Fruit fly (Drosophila melanogaster): Measurements from ENCODE around the gene CG31908.

The CG31908 gene

DNA sequence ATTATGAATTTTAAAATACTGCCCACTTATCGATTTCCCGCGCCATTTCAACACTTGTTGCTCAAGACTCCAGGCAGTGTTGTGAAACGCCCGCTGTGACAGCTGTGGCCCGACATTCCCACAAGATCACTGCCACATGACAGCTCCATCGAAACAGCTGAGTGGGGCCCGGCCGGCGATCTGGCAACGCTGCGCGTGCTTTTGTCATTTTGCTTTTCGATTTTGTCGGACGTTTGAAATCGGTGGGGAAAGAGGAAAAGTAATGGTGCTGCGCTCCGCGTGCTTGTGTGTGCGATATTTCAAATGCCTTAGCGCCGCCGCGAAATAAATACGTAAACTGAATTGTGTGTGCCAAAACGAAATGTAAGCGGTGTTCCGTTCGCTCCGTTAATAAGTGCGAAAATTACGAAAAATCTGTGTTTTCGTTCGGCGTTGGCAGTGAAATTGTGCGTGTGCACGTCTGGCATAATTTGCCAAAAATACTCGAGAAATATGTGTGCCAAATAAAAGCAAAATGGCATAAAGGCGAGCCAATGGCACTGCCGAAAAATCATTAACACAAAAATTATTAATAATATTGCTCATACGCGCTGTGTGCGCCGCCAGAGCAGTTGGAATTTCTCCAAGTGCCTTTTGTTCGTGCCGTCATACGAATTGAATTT lies 15.1 kb upstream of the CG31908 start:
- TF ChIP-seq Hnf4 (GFP tag; optimal IDR thresholded peaks at IDR 0.05) (peak; percentile 69), CrebA (GFP tag; optimal IDR thresholded peaks at IDR 0.05; ENCODE audit: borderline replicate concordance) (no peak), rgr (GFP tag; optimal IDR thresholded peaks at IDR 0.05) (peak; percentile 41), Vsx2 (GFP tag; optimal IDR thresholded peaks at IDR 0.05; ENCODE audit: partially characterized antibody) (no peak), jim (GFP tag; optimal IDR thresholded peaks at IDR 0.05) (peak; percentile 25), fru (GFP tag; optimal IDR thresholded peaks at IDR 0.05) (peak; percentile 73), Hr78 (GFP tag; optimal IDR thresholded peaks at IDR 0.05) (no peak), Dif (GFP tag; optimal IDR thresholded peaks at IDR 0.05; ENCODE audit: partially characterized antibody) (peak; percentile 16), usp (GFP tag; optimal IDR thresholded peaks at IDR 0.05) (no peak), pan (optimal IDR thresholded peaks at IDR 0.05) (no peak), tai (GFP tag; optimal IDR thresholded peaks at IDR 0.05) (peak; percentile 13), N (GFP tag; optimal IDR thresholded peaks at IDR 0.05) (no peak), Dfd (GFP tag; optimal IDR thresholded peaks at IDR 0.05) (no peak), psq (GFP tag; optimal IDR thresholded peaks at IDR 0.05) (peak; percentile 40), dsf (GFP tag; optimal IDR thresholded peaks at IDR 0.05; ENCODE audit: borderline replicate concordance) (no peak), Hr83 (GFP tag; optimal IDR thresholded peaks at IDR 0.05; ENCODE audit: poor library complexity, severe bottlenecking) (peak; percentile 87), GATAd (GFP tag; optimal IDR thresholded peaks at IDR 0.05) (no peak), dl (GFP tag; optimal IDR thresholded peaks at IDR 0.05; ENCODE audit: insufficient read depth in 1 of 2, partially characterized antibody in 2 of 2) (no peak), CG9705 (GFP tag; optimal IDR thresholded peaks at IDR 0.05) (peak; percentile 23), foxo (GFP tag; optimal IDR thresholded peaks at IDR 0.05) (peak in 1 of 2 experiments; percentile 54), CG32264 (GFP tag; optimal IDR thresholded peaks at IDR 0.05) (no peak), Jra (GFP tag; optimal IDR thresholded peaks at IDR 0.05) (peak; percentile 27), br (GFP tag; optimal IDR thresholded peaks at IDR 0.05) (peak; percentile 72), Mio (GFP tag; optimal IDR thresholded peaks at IDR 0.05) (peak; percentile 6), Sp1 (GFP tag; optimal IDR thresholded peaks at IDR 0.05) (peak; percentile 59), dmrt93B (GFP tag; optimal IDR thresholded peaks at IDR 0.05) (no peak), ey (GFP tag; optimal IDR thresholded peaks at IDR 0.05) (peak; percentile 39), HLH106 (tag; optimal IDR thresholded peaks at IDR 0.05) (peak; percentile 38), h (GFP tag; optimal IDR thresholded peaks at IDR 0.05) (peak; percentile 49), brk (GFP tag; optimal IDR thresholded peaks at IDR 0.05) (peak; percentile 54), OdsH (GFP tag; optimal IDR thresholded peaks at IDR 0.05) (peak; percentile 58), Rel (GFP tag; optimal IDR thresholded peaks at IDR 0.05) (no peak), Rel (tag; optimal IDR thresholded peaks at IDR 0.05) (peak; percentile 62), sage (GFP tag; optimal IDR thresholded peaks at IDR 0.05) (no peak), Myc (optimal IDR thresholded peaks at IDR 0.05) (peak; percentile 54), woc (GFP tag; optimal IDR thresholded peaks at IDR 0.05) (no peak), sv (GFP tag; optimal IDR thresholded peaks at IDR 0.05) (peak; percentile 53), Abd-B (GFP tag; optimal IDR thresholded peaks at IDR 0.05) (no peak), lola (GFP tag; optimal IDR thresholded peaks at IDR 0.05) (peak; percentile 25)

DNA sequence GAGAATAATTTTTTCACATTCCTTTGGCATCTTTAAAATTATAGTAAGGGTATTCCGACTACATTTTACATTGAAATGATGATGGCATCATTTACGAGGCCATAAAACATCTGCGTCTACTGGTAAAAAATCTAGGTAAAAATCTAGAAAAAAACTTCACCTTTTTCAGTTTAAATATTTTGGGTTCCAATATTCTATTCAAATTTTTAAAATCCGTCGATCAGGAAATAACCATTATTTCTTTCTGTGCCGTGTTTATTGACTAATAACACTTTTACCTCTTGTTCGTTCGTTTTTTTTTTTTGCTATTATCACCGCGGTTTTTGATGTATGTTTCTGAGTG lies 12.1 kb upstream of the CG31908 start:
- TF ChIP-seq ey (GFP tag; optimal IDR thresholded peaks at IDR 0.05) (peak; percentile 88), Vsx2 (GFP tag; optimal IDR thresholded peaks at IDR 0.05; ENCODE audit: partially characterized antibody) (no peak), sv (GFP tag; optimal IDR thresholded peaks at IDR 0.05) (no peak), Dfd (GFP tag; optimal IDR thresholded peaks at IDR 0.05) (no peak), sage (GFP tag; optimal IDR thresholded peaks at IDR 0.05) (peak; percentile 33), brk (GFP tag; optimal IDR thresholded peaks at IDR 0.05) (peak; percentile 62), Jra (GFP tag; optimal IDR thresholded peaks at IDR 0.05) (peak; percentile 65), woc (GFP tag; optimal IDR thresholded peaks at IDR 0.05) (peak; percentile 20), dl (GFP tag; optimal IDR thresholded peaks at IDR 0.05; ENCODE audit: insufficient read depth in 1 of 2, partially characterized antibody in 2 of 2) (no peak), Rel (GFP tag; optimal IDR thresholded peaks at IDR 0.05) (no peak), Rel (tag; optimal IDR thresholded peaks at IDR 0.05) (no peak), rgr (GFP tag; optimal IDR thresholded peaks at IDR 0.05) (peak; percentile 76), Sp1 (GFP tag; optimal IDR thresholded peaks at IDR 0.05) (peak; percentile 85), psq (GFP tag; optimal IDR thresholded peaks at IDR 0.05) (peak; percentile 65), h (GFP tag; optimal IDR thresholded peaks at IDR 0.05) (peak; percentile 75), CrebA (GFP tag; optimal IDR thresholded peaks at IDR 0.05; ENCODE audit: borderline replicate concordance) (no peak), usp (GFP tag; optimal IDR thresholded peaks at IDR 0.05) (no peak), dmrt93B (GFP tag; optimal IDR thresholded peaks at IDR 0.05) (no peak), lola (GFP tag; optimal IDR thresholded peaks at IDR 0.05) (no peak), fru (GFP tag; optimal IDR thresholded peaks at IDR 0.05) (peak; percentile 84), GATAd (GFP tag; optimal IDR thresholded peaks at IDR 0.05) (no peak), br (GFP tag; optimal IDR thresholded peaks at IDR 0.05) (peak; percentile 86), Dif (GFP tag; optimal IDR thresholded peaks at IDR 0.05; ENCODE audit: partially characterized antibody) (no peak), CG32264 (GFP tag; optimal IDR thresholded peaks at IDR 0.05) (peak; percentile 16), foxo (GFP tag; optimal IDR thresholded peaks at IDR 0.05) (peak in 1 of 2 experiments; percentile 83), dsf (GFP tag; optimal IDR thresholded peaks at IDR 0.05; ENCODE audit: borderline replicate concordance) (no peak), N (GFP tag; optimal IDR thresholded peaks at IDR 0.05) (no peak), HLH106 (tag; optimal IDR thresholded peaks at IDR 0.05) (peak; percentile 66), Hr83 (GFP tag; optimal IDR thresholded peaks at IDR 0.05; ENCODE audit: poor library complexity, severe bottlenecking) (no peak), Myc (optimal IDR thresholded peaks at IDR 0.05) (no peak), Hnf4 (GFP tag; optimal IDR thresholded peaks at IDR 0.05) (peak; percentile 86), pan (optimal IDR thresholded peaks at IDR 0.05) (no peak), jim (GFP tag; optimal IDR thresholded peaks at IDR 0.05) (no peak), OdsH (GFP tag; optimal IDR thresholded peaks at IDR 0.05) (peak; percentile 82), tai (GFP tag; optimal IDR thresholded peaks at IDR 0.05) (peak; percentile 68), Abd-B (GFP tag; optimal IDR thresholded peaks at IDR 0.05) (no peak), Mio (GFP tag; optimal IDR thresholded peaks at IDR 0.05) (no peak), CG9705 (GFP tag; optimal IDR thresholded peaks at IDR 0.05) (no peak), Hr78 (GFP tag; optimal IDR thresholded peaks at IDR 0.05) (no peak)
